Worm (Caenorhabditis elegans): ENCODE data around the gene col-185.

Gene col-185

ce11 chrX:13462519-13462918, 48.4 kb downstream of the col-185 start, which contains the start of gene F02D10.3:
TSS of gene F02D10.3 (minus strand) at chrX:13462619.
- TF ChIP-seq W03F9.2 (tag; optimal IDR thresholded peaks at IDR 0.05) = no peak
- no peak for TF ChIP-seq dao-5 (tag; optimal IDR thresholded peaks at IDR 0.05)
- no peak for TF ChIP-seq him-1 (tag; optimal IDR thresholded peaks at IDR 0.05)
